Worm (Caenorhabditis elegans) whole organism, L4 larva: ENCODE measurements around the gene F46B3.1.

Experiments
- ces-1 ChIP-seq: fragments of 150-350 bp; sonication (generic microtip); optimal IDR thresholded peaks from 4 replicates; lab custom pipeline; 2014; ENCODE audit warnings: missing biosample characterization, missing genetic modification reagents, missing genetic modification characterization
- egl-27 ChIP-seq: sonication (generic microtip); optimal IDR thresholded peaks from 3 replicates; lab custom pipeline; 2017; ENCODE audit warnings: missing biosample characterization, missing genetic modification reagents, missing genetic modification characterization
- hlh-30 ChIP-seq: sonication (generic microtip); optimal IDR thresholded peaks from 2 replicates; lab custom pipeline; 2017; ENCODE audit warnings: antibody characterized with exemption, mild to moderate bottlenecking, missing genetic modification characterization, missing compliant biosample characterization; ENCODE audit not compliant: insufficient read depth
- nhr-237 ChIP-seq: sonication (generic microtip); optimal IDR thresholded peaks from 2 replicates; lab custom pipeline; 2017; ENCODE audit warnings: missing biosample characterization, missing genetic modification characterization
- saeg-2 ChIP-seq: fragments of 200-800 bp; sonication (Bioruptor generic); IDR thresholded peaks from 2 replicates; pipeline ENCODE4 v1.3.6; 2022; ENCODE audit warnings: missing genetic modification reagents, missing genetic modification characterization, missing compliant biosample characterization
- unc-39 ChIP-seq: sonication (generic microtip); optimal IDR thresholded peaks from 2 replicates; lab custom pipeline; 2017; ENCODE audit warnings: missing biosample characterization, missing genetic modification characterization
- unc-62 ChIP-seq, 3 experiments: fragments of 150-350 bp in 1 of 3; sonication (generic microtip); optimal IDR thresholded peaks in 2 of 3; peaks in 1 of 3; 1 replicate in 1 of 3; 2 replicates in 2 of 3; lab custom pipeline; 2014 to 2017; ENCODE audit warnings: missing biosample characterization in 3 of 3, missing genetic modification characterization in 3 of 3, missing genetic modification reagents in 3 of 3, missing genotype in 1 of 3
- zag-1 ChIP-seq: fragments of 150-350 bp; optimal IDR thresholded peaks from 2 replicates; lab custom pipeline; 2014; ENCODE audit warnings: missing biosample characterization, missing genetic modification characterization

DNA sequence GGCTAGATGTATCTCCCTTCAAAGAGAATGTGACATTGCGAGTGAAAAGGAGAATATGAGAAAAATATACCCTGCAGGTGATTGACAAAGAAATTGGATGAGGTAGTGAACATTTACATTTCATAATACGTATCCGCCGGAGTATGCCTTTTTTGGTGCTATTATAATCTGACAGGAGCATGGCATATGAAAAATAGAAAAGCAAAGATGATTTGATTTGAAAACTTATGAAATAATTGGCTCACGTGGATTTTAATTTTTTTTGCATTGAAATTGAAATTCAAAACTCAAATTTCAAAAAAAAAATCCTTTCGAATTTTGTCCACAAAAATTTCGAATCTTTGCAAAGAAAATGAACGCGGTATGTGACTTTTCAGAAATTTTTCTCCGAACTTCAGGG is 6.0 kb upstream of the F46B3.1 start, which contains the start of gene ttr-11:
- no peak for TF ChIP-seq saeg-2 (GFP tag; lab: Robert Waterston, UW)
- no peak for TF ChIP-seq zag-1 (tag; lab: Kevin White, UChicago)
- no peak for TF ChIP-seq ces-1 (GFP tag; lab: Kevin White, UChicago)
- TF ChIP-seq nhr-237 (tag; lab: Kevin White, UChicago): no peak
- no peak for TF ChIP-seq unc-39
- TF ChIP-seq hlh-30 (tag; lab: Kevin White, UChicago): no peak
- peak in 1 of 2 experiments; percentile 14 for TF ChIP-seq unc-62 (GFP tag; optimal IDR thresholded peaks at IDR 0.05 in 1 of 2; lab: Kevin White, UChicago)
- no peak for TF ChIP-seq unc-62 (tag; optimal IDR thresholded peaks at IDR 0.05; lab: Kevin White, UChicago)
- TF ChIP-seq egl-27: no peak
